Worm (Caenorhabditis elegans) whole organism, midembryonic: ENCODE results near the gene txt-6.

Experiments
- T22C8.4 ChIP-seq: fragments of 200-800 bp; sonication (Bioruptor generic); IDR thresholded peaks from 2 replicates; pipeline ENCODE4 v1.3.6; 2022; ENCODE audit warnings: missing genetic modification characterization, missing compliant biosample characterization
- cog-1 ChIP-seq: sonication (generic microtip); optimal IDR thresholded peaks from 2 replicates; lab custom pipeline; 2016; ENCODE audit warnings: missing genetic modification characterization, missing compliant biosample characterization
- flt-1 ChIP-seq: fragments of 200-800 bp; sonication (Bioruptor generic); IDR thresholded peaks from 2 replicates; pipeline ENCODE4 v1.3.6; 2022; ENCODE audit warnings: missing genetic modification characterization, missing compliant biosample characterization
- klf-2 ChIP-seq: fragments of 200-800 bp; sonication (Bioruptor generic); conservative IDR thresholded peaks from 2 replicates; pipeline ENCODE4 v1.3.6; 2022; ENCODE audit warnings: missing genetic modification reagents, missing genetic modification characterization, missing compliant biosample characterization
- med-1 ChIP-seq: sonication (generic microtip); optimal IDR thresholded peaks from 2 replicates; lab custom pipeline; 2017; ENCODE audit warnings: missing genetic modification characterization, mild to moderate bottlenecking, missing compliant biosample characterization, antibody characterized with exemption, missing genetic modification reagents; ENCODE audit not compliant: insufficient read depth
- ref-1 ChIP-seq: fragments of 200-800 bp; sonication (Bioruptor generic); conservative IDR thresholded peaks from 2 replicates; pipeline ENCODE4 v1.3.6; 2022; ENCODE audit warnings: missing genetic modification reagents, missing genetic modification characterization, missing compliant biosample characterization
- tab-1 ChIP-seq: fragments of 200-800 bp; sonication (Bioruptor generic); IDR thresholded peaks from 2 replicates; pipeline ENCODE4 v1.3.6; 2022; ENCODE audit warnings: missing genetic modification characterization, missing compliant biosample characterization
- ztf-23 ChIP-seq: fragments of 200-800 bp; sonication (Bioruptor generic); IDR thresholded peaks from 2 replicates; pipeline ENCODE4 v1.3.6; 2022; ENCODE audit warnings: missing genetic modification reagents, missing genetic modification characterization, missing compliant biosample characterization
- ztf-29 ChIP-seq: fragments of 200-800 bp; sonication (Bioruptor generic); IDR thresholded peaks from 2 replicates; pipeline ENCODE4 v1.3.6; 2022; ENCODE audit warnings: missing genetic modification reagents, missing genetic modification characterization, missing compliant biosample characterization

The txt-6 gene

DNA sequence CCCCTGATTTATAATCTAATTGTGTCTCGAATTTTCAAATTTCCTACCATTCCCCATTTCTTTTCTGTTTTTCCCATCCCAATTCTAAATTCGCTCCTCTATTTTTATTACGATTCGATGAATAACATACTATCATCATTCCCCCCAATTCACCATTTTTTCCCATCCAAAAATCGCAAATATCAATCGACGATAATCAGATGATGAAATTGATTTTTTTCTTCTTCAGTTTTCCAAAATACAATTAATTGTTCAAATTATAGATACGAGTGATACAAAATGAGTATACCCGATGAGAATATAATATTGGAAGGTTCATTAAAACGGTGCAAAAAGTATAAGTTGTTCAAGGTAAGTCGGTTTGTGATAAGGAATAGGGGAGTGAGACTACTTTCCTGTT, 36.0 kb upstream of the txt-6 start, which contains the start of gene soc-1:
Gene soc-1, plus strand, starts transcription at position 262 of the 400 bp plus-strand sequence.
- no peak for TF ChIP-seq tab-1 (GFP tag; lab: Robert Waterston, UW)
- TF ChIP-seq klf-2 (GFP tag; lab: Robert Waterston, UW) = no peak
- TF ChIP-seq ztf-23 (GFP tag; lab: Robert Waterston, UW) = no peak
- no peak for TF ChIP-seq med-1 (GFP tag; lab: Kevin White, UChicago)
- no peak for TF ChIP-seq ref-1 (GFP tag; lab: Robert Waterston, UW)
- TF ChIP-seq cog-1 = no peak
- no peak for TF ChIP-seq T22C8.4
- no peak for TF ChIP-seq flt-1 (GFP tag; lab: Robert Waterston, UW)
- TF ChIP-seq ztf-29 (GFP tag; lab: Robert Waterston, UW) = no peak

- no peak for TF ChIP-seq ref-1 (GFP tag; lab: Robert Waterston, UW)
- no peak for TF ChIP-seq flt-1 (GFP tag; lab: Robert Waterston, UW)
These were observed 33.9 kb upstream of the txt-6 start for ce11 chrV:4640501-4641150.

DNA sequence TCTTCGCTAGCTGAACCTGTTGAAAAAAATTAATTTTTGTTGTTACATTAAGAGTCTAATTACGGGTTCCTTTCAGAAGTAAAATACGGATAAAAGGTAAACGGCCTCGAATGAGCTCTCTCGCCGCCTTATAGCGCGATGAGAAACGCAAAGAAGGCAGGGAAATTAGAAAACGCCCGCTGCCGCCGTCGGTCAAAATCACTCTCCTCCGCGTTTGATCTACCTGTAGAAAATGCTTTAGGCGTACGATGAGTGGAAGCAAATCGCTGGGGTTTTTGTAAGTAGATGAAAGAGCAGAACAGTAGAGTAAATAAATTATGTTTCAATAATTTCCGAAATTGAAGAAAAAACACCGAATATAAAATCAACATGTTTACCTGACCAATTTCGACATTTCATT, 30.4 kb upstream of the txt-6 start:
- TF ChIP-seq T22C8.4 = no peak
- TF ChIP-seq cog-1 = no peak
- no peak for TF ChIP-seq med-1 (GFP tag; lab: Kevin White, UChicago)
- no peak for TF ChIP-seq ztf-23 (GFP tag; lab: Robert Waterston, UW)
- TF ChIP-seq ztf-29 (GFP tag; lab: Robert Waterston, UW) = no peak
- TF ChIP-seq ref-1 (GFP tag; lab: Robert Waterston, UW) = no peak
- no peak for TF ChIP-seq flt-1 (GFP tag; lab: Robert Waterston, UW)
- TF ChIP-seq tab-1 (GFP tag; lab: Robert Waterston, UW) = no peak
- TF ChIP-seq klf-2 (GFP tag; lab: Robert Waterston, UW) = no peak

DNA sequence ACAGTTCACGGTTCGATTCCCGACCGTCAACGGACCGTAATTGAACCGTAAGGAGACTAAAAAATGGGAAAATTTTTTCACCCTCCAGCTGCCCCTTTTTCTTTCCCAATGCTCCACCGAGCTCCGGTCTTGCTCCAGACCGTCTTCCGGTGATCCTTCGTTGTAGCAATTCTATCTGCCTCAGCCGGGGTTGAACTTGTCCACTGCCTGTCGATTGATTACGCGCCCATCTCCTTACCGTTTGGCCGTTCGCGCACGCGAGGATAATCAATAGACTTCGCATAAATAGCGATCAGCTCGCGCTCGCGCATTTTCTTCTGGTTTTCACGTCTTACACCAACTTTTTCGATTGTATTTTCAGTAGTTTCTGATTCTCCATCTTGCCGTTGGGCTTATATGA, 26.1 kb upstream of the txt-6 start:
- TF ChIP-seq tab-1 (GFP tag; lab: Robert Waterston, UW) = peak; percentile 58; the same call in 1 of the 2 replicates

DNA sequence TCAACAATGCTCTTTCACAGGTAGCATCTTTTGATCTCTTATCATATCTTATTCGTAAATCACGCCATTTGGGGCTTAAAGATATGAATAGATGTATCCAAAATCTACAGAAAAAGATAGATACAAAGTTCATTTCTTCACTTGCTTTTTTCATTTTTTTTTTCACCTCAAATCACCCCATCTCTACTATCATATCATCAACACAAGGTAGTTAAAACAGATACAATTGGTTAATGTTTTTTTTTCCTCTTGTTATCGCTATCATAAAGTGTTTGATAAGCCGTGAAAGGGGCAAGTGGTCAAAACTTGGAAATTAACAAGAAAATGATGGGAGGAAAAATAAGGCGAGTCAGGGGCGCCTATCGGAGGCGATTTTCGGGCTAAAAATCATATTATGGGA, 23.5 kb upstream of the txt-6 start:
- TF ChIP-seq tab-1 (GFP tag; lab: Robert Waterston, UW) (no peak), med-1 (GFP tag; lab: Kevin White, UChicago) (no peak), flt-1 (GFP tag; lab: Robert Waterston, UW) (no peak), T22C8.4 (no peak), ztf-29 (GFP tag; lab: Robert Waterston, UW) (no peak), ztf-23 (GFP tag; lab: Robert Waterston, UW) (no peak), klf-2 (GFP tag; lab: Robert Waterston, UW) (no peak), ref-1 (GFP tag; lab: Robert Waterston, UW) (no peak), cog-1 (no peak)

DNA sequence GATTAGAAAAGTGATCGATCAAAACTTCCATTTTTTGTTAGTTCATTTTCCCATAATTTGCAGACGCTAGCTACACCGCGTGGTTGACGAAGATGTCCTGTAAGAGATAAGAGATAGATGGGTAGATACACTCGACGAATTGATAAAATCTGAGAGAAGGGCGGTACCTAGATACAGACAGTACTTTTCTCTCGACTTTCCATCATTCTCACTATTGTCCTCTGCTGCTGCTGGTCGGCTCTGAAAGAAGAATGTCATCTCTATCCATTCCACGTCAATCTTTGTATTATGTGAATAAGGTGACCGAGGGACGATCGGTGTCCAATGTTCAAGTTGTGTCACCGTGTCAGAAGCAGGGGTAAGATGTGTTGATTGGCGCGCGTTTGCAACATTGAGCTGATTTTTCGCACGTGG, 21.8 kb upstream of the txt-6 start, which contains the start of gene pmt-2:
Gene pmt-2, plus strand, starts transcription at position 64 of the 414 bp plus-strand sequence.
- TF ChIP-seq flt-1 (GFP tag; lab: Robert Waterston, UW) (no peak), klf-2 (GFP tag; lab: Robert Waterston, UW) (no peak), ztf-29 (GFP tag; lab: Robert Waterston, UW) (no peak), ztf-23 (GFP tag; lab: Robert Waterston, UW) (no peak), cog-1 (no peak), T22C8.4 (no peak), med-1 (GFP tag; lab: Kevin White, UChicago) (no peak), ref-1 (GFP tag; lab: Robert Waterston, UW) (no peak), tab-1 (GFP tag; lab: Robert Waterston, UW) (no peak)

ce11 chrV:4626344-4626743, 19.6 kb upstream of the txt-6 start:
- TF ChIP-seq cog-1 (no peak), T22C8.4 (no peak), med-1 (GFP tag; lab: Kevin White, UChicago) (no peak), ztf-29 (GFP tag; lab: Robert Waterston, UW) (no peak), ref-1 (GFP tag; lab: Robert Waterston, UW) (no peak), tab-1 (GFP tag; lab: Robert Waterston, UW) (no peak), ztf-23 (GFP tag; lab: Robert Waterston, UW) (no peak), flt-1 (GFP tag; lab: Robert Waterston, UW) (no peak), klf-2 (GFP tag; lab: Robert Waterston, UW) (no peak)

- TF ChIP-seq ztf-29 (GFP tag; lab: Robert Waterston, UW) (no peak), T22C8.4 (no peak)
These were observed 18.0 kb upstream of the txt-6 start for ce11 chrV:4624717-4625116.

DNA sequence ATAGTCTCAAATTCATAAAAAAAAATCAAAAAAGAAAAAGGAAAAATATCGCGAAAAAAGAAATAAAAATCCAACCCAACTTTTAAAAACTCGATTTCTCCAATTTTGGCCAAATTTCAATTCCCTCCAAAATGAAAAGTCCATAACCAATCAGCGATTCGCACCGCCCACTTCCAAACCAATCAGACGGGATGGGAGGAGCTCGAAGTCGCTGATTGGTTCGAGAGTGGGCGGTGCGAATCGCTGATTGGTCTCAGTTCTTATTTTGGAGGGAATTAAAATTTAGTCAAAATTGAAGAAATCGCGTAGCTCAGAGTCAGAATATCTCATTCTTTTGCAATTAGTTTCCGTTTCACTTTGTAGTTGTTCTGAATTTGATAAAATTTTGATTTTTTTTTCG, 16.8 kb upstream of the txt-6 start:
- TF ChIP-seq ztf-23 (GFP tag; lab: Robert Waterston, UW) (no peak), klf-2 (GFP tag; lab: Robert Waterston, UW) (no peak), flt-1 (GFP tag; lab: Robert Waterston, UW) (no peak), cog-1 (no peak), ztf-29 (GFP tag; lab: Robert Waterston, UW) (no peak), T22C8.4 (no peak), ref-1 (GFP tag; lab: Robert Waterston, UW) (no peak), med-1 (GFP tag; lab: Kevin White, UChicago) (no peak)

DNA sequence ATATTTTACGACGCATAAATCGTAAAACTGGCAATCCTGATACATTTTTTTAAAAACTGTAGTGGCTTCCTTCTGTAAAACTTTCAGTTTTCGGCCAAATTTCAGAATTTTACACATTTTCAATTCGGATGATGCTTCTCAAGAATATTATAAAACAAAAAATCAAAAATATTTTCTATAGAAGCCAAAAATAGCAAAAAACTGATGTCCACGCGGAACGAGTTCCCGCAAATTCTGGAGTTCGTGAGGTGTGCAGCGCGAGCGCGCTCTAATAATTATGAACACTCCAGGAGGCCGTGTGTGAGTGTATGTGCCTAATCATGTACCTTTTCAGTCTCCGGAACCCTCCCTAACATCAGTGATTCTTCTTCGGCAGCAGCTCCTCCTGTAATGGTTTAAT, 10.5 kb upstream of the txt-6 start, which contains the start of gene sumv-2:
Gene sumv-2, plus strand, starts transcription at position 301 of the 400 bp plus-strand sequence.
- TF ChIP-seq ztf-23 (GFP tag; lab: Robert Waterston, UW) = no peak
- no peak for TF ChIP-seq ztf-29 (GFP tag; lab: Robert Waterston, UW)
- no peak for TF ChIP-seq flt-1 (GFP tag; lab: Robert Waterston, UW)
- TF ChIP-seq T22C8.4 = no peak
- no peak for TF ChIP-seq klf-2 (GFP tag; lab: Robert Waterston, UW)
- no peak for TF ChIP-seq med-1 (GFP tag; lab: Kevin White, UChicago)
- TF ChIP-seq ref-1 (GFP tag; lab: Robert Waterston, UW) = no peak
- no peak for TF ChIP-seq tab-1 (GFP tag; lab: Robert Waterston, UW)
- TF ChIP-seq cog-1 = no peak
